Worm (Caenorhabditis elegans): Measurements from ENCODE around the gene ptc-1.
A peak's percentile ranks its signal among the peaks of the same experiment; 100 is the strongest.

ptc-1 gene

ce11 chrII:7860221-7860928 is 32.6 kb upstream of the ptc-1 start, which contains the start of gene lin-5 (continued):
- TF ChIP-seq dmd-9 (GFP tag; IDR thresholded peaks at IDR 0.05) (no peak), ceh-44 (GFP tag; IDR thresholded peaks at IDR 0.05) (no peak), cey-2 (tag; optimal IDR thresholded peaks at IDR 0.05; ENCODE audit: borderline replicate concordance, insufficient read depth) (no peak), mdt-29 (GFP tag; IDR thresholded peaks at IDR 0.05) (no peak), rbr-2 (tag; optimal IDR thresholded peaks at IDR 0.05) (peak; percentile 45), dve-1 (tag; optimal IDR thresholded peaks at IDR 0.05; ENCODE audit: insufficient read depth) (peak; percentile 4), lin-38 (GFP tag; IDR thresholded peaks at IDR 0.05) (peak; percentile 63), dmd-6 (GFP tag; IDR thresholded peaks at IDR 0.05) (no peak), spr-1 (tag; optimal IDR thresholded peaks at IDR 0.05) (no peak), aly-2 (tag; optimal IDR thresholded peaks at IDR 0.05) (no peak), skn-1 (tag; optimal IDR thresholded peaks at IDR 0.05) (no peak), nhr-28 (tag; optimal IDR thresholded peaks at IDR 0.05) (no peak), mep-1 (tag; optimal IDR thresholded peaks at IDR 0.05) (peak; percentile 67), spr-3 (GFP tag; optimal IDR thresholded peaks at IDR 0.05) (no peak), php-3 (GFP tag; IDR thresholded peaks at IDR 0.05) (no peak)

DNA sequence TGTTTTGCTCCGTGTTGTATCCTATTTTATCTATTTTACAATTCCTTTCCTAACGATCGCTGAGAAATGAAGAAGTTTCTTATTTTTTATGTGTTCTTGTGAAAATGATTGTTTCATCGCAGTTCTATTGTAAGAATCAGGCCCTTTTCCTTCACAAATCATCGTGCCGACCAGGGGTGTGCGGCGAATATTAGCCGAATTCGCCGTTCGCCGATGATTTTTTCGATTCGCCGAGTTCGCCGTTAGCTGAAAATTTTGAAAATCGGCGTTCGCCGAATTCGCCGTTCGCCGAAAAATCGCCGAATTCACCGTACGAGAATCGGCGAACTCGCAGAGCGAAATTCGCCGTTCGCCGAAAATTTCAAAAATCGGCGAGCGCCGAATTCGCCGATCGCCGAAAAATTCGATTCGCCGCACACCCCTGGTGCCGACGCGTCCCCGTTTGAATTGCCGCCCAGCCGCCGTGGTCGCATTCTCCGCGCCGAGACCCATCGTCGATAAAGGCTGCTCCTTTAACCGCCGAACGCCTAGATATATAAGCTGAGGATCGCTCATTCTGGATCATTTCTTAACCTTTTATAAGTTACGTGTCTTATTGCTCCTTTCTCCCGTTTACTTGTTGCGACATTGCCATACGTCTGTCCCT is 29.4 kb upstream of the ptc-1 start:
- TF ChIP-seq dpl-1 (GFP tag; optimal IDR thresholded peaks at IDR 0.05) (peak; percentile 1), rbr-2 (tag; optimal IDR thresholded peaks at IDR 0.05) (no peak), set-16 (GFP tag; IDR thresholded peaks at IDR 0.05) (peak; percentile 91), duxl-1 (tag; optimal IDR thresholded peaks at IDR 0.05; ENCODE audit: poor library complexity) (no peak), F10B5.3 (tag; optimal IDR thresholded peaks at IDR 0.05) (no peak), egl-43 (GFP tag; IDR thresholded peaks at IDR 0.05) (0 out of 2 replicates have a peak, but pooled peaks have one; percentile 24), dmd-6 (GFP tag; IDR thresholded peaks at IDR 0.05) (no peak), nhr-102 (tag; optimal IDR thresholded peaks at IDR 0.05) (no peak), ces-1 (GFP tag; optimal IDR thresholded peaks at IDR 0.05) (no peak)

DNA sequence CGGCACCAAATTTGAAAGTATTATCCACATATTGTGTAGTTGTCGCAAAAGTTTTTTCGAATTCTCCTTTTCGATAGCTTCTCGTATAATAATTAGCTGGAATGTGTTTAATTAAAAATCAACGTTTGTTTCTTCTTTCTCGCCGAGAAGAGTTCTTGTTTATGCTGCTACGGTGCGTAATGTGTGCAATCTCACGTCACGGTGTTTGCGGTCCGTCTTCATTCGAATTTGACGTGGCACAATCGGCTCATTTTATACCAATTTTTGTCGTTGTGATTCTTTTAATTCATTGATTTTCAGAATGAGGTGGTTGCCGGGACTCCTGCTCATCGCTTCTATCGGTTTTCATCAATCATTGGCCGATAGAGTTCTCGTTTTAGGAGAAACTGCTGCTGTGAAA is 28.8 kb upstream of the ptc-1 start, which contains the start of gene ostb-1:
Gene ostb-1, plus strand, starts transcription at position 301 of the 400 bp plus-strand sequence.
- TF ChIP-seq ama-1 (optimal IDR thresholded peaks at IDR 0.05) (no peak), set-16 (GFP tag; IDR thresholded peaks at IDR 0.05) (no peak), hlh-30 (tag; optimal IDR thresholded peaks at IDR 0.05; ENCODE audit: insufficient read depth) (peak; percentile 2), ZK337.2 (GFP tag; IDR thresholded peaks at IDR 0.05) (no peak), cey-2 (tag; optimal IDR thresholded peaks at IDR 0.05; ENCODE audit: borderline replicate concordance, insufficient read depth) (no peak), dpl-1 (GFP tag; optimal IDR thresholded peaks at IDR 0.05) (peak; percentile 26), hmg-1.1 (GFP tag; IDR thresholded peaks at IDR 0.05) (no peak), nhr-48 (tag; optimal IDR thresholded peaks at IDR 0.05) (no peak), fos-1 (tag; optimal IDR thresholded peaks at IDR 0.05) (no peak), Y48G9A.11 (GFP tag; IDR thresholded peaks at IDR 0.05) (no peak), duxl-1 (tag; optimal IDR thresholded peaks at IDR 0.05; ENCODE audit: poor library complexity) (no peak), F37D6.2 (tag; optimal IDR thresholded peaks at IDR 0.05) (no peak), T20F7.1 (GFP tag; optimal IDR thresholded peaks at IDR 0.05) (peak; percentile 43), daf-16 (GFP tag; optimal IDR thresholded peaks at IDR 0.05) (no peak), daf-16 (tag; optimal IDR thresholded peaks at IDR 0.05) (peak; percentile 72), mes-2 (tag; optimal IDR thresholded peaks at IDR 0.05; ENCODE audit: poor library complexity, severe bottlenecking) (peak; percentile 55), pha-4 (GFP tag; IDR thresholded peaks at IDR 0.05) (no peak), pha-4 (tag; optimal IDR thresholded peaks at IDR 0.05) (no peak), dve-1 (tag; optimal IDR thresholded peaks at IDR 0.05; ENCODE audit: insufficient read depth) (peak; percentile 10), lsy-2 (tag; optimal IDR thresholded peaks at IDR 0.05) (peak in 1 of 2 experiments; percentile 82), lin-38 (GFP tag; IDR thresholded peaks at IDR 0.05) (peak; percentile 14; the same call in 1 of the 2 replicates)

All from whole organism, L4 larva.